Fruit fly (Drosophila melanogaster): Measurements from ENCODE around the gene CG2145.
"Not testable (repeated sequence)": the region's sequence is repeated elsewhere in the genome, so short reads cannot be mapped to it uniquely, and the experiment has no call there.

CG2145 gene

DNA sequence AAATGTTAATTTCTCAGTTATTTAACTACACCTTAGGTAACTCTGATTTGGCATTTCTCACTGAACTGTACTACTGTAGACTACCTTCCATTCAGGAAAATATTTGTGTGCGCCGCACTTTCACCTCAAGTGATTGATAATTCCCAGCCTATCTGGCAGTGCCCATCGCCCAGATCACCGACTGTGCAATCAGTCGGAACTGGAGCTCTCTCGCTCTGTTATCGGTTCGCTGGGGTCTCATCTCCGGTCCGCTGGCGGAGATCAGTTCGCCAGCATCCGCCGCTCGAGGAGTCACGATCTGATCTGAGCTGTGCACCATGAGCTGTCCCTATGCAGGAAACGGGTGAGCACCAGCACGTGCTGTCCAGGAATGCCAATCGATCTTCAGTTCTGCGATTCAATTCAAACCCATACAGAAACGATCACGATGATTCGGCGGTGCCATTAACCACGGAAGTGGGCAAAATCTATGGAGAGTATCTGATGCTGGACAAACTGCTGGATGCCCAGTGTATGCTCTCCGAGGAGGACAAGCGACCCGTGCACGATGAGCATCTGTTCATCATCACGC, 3.4 kb upstream of the CG2145 start, which contains the start of gene v:
Gene v, plus strand, starts transcription at position 262 of the 571 bp plus-strand sequence.
- TF ChIP-seq CTCF (optimal IDR thresholded peaks at IDR 0.05) (no peak), CG8478 (optimal IDR thresholded peaks at IDR 0.05) (no peak)

DNA sequence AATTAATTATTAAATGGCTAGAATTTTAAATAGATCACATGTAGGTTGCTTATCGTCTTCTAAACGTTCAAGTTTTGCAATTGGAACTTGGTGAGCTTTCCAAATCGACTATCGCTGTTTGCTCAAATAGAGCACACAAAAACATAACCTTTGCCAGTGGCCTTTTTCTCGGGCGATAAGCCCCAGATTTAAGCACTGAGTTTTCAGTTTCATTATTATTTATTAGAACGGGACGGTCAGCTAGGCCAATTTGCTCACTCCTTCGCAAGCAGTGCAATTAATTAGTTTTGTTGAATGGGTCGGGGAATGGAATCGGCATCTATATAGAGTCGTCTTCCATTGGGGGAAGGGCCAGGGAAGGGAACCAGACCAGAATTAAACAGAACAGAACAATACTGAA, 954 bp upstream of the CG2145 start:
- TF ChIP-seq CG8478 (optimal IDR thresholded peaks at IDR 0.05), result no peak
- TF ChIP-seq CTCF (optimal IDR thresholded peaks at IDR 0.05), result no peak

DNA sequence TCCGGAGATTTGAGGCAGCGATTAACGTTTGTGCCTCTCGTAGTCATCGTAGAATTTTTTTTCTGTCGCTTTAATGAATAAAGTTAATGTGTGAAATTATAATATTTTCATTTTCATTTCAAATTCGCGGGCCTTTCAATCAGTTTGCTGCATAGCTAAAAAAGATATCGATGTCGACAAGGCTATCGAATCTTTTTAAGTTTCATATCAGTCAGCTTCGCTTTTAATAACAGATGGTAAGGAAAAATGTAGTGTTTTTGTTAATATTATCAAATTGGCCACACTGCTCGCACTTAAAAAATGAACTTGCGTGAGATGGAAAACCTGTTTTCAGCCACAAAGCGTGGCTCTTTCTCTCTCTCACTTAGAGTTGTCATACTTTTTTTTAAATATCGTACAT, 2.4 kb downstream of the CG2145 start:
- TF ChIP-seq CG8478 (optimal IDR thresholded peaks at IDR 0.05) (no peak), CTCF (optimal IDR thresholded peaks at IDR 0.05) (no peak)

DNA sequence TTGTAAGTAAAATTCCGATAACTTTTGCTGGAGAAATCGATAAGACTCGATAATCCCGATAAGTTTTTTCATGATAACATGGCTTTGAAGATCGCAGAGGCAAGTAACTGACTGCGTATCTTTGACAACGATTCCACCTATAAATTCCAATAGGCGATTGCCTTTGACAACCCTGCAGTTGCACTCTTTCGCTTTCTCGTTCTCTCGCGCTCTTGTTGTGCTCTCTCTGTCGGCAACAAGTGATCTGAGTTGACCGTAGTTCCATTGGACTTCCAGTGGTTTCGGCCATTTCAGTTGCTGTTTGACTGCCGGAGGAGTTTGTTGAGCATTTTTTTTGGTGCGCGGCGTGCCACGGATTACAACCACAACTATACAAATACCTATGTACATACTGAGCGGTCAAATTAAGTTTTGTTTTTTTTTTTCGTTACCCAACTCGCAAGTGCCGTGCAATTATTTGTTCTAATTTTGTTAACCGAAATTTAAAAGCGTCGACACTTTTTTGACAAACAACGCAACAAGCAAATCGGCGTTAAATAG, 3.4 kb downstream of the CG2145 start, which contains the start of gene Myo10A:
Gene Myo10A, plus strand, starts transcription at position 288 of the 540 bp plus-strand sequence.
- TF ChIP-seq CTCF (optimal IDR thresholded peaks at IDR 0.05) (no peak), CG8478 (optimal IDR thresholded peaks at IDR 0.05) (no peak)

DNA sequence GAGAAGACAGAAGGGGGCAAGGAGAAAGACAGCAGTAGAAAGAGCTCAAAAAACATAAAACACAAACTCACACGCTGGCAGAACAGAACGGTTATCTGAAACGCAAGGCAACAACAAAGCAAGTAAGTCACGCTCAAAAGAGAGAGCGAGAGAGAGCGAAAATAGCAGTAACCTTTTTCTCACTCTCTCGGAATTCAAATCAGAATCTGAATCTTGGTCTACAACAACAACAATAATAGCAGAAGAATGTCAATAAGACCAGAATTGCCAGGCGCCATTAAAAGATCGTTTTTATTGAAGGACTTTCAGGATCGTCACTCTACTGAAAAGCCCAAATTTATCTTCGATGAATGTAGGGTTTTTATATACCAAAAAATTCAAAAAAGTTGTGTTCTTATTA, 4.1 kb downstream of the CG2145 start:
- no peak for TF ChIP-seq CTCF (optimal IDR thresholded peaks at IDR 0.05)
- no peak for TF ChIP-seq CG8478 (optimal IDR thresholded peaks at IDR 0.05)

DNA sequence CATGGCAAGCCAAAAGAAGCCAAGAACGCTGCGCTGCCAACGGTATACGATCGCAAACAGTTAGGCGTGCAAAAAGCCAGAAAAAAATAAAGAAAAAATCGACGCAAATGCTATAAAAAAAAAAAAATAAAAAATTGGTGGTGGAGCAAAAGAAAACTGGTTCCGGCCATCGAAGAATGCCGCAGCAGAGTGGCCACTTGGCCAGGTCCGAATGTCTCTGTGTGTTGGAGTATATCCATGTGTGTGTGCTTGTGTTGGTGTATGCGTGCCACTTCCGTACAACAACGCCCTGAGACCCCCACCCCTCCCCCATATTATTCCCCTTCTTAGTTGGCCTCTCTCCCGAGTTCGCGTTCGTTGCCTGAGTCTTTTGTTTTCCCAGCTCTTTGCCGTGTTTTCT, 5.1 kb downstream of the CG2145 start:
- no peak for TF ChIP-seq CTCF (optimal IDR thresholded peaks at IDR 0.05)
- no peak for TF ChIP-seq CG8478 (optimal IDR thresholded peaks at IDR 0.05)

DNA sequence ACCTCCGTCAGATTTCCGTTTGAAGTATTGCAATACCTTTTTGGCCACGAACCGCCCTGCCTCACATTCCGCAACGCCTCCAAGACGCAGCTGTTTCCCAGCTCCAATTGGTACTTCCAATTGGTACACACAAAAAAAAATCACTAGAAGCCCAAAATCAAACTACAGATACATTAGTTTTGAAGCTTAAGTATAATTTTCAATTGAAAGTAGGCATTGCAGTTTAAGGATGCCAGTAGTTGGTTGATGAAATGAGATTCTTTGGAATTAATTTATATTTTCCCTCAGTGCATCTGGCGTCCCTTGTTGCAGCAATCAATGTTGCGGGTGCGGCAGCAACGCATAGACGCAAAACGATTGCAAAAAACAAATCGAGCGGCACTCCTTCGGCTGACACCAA, 6.6 kb downstream of the CG2145 start:
- TF ChIP-seq CG8478 (optimal IDR thresholded peaks at IDR 0.05) (no peak), CTCF (optimal IDR thresholded peaks at IDR 0.05) (no peak)

DNA sequence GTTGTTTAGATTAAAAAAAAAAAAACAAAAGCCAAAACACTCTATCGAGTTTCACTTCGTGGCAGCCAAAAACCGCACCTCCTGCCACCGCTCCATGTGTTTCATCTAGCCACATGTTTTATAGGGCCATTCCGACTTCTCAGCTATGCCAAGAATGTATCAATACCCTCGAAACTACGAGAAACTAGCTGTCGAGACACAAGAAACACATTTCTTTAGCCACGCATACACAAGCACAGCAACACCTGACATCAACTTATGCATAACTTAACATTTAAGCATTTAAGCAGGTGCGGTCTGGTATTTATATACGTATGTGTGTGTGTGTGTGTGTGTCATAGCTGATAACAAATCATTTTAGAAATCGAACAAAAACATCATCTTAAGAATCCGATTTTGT, 8.4 kb downstream of the CG2145 start:
- TF ChIP-seq CTCF (optimal IDR thresholded peaks at IDR 0.05) (no peak), CG8478 (optimal IDR thresholded peaks at IDR 0.05) (no peak)

DNA sequence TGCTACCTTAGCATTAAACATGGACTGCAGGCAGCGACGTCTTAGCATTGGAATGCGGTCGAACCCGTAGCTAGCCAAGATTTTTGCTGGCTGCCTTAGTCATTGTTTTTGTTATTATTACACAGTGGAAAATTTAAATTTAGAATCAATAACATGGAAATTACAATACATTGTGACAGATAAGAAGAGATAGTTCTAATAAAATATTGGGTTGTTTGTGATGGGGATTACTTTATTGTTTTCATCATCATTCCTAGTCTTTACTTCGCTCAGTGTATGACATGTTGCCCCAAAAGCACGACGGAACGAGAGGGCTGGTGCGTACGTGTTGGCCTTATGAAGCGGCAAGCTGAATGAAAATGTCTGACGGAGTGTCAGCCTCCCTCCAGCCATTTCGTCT, 9.4 kb downstream of the CG2145 start:
- TF ChIP-seq CG8478 (optimal IDR thresholded peaks at IDR 0.05) (no peak), CTCF (optimal IDR thresholded peaks at IDR 0.05) (no peak)

DNA sequence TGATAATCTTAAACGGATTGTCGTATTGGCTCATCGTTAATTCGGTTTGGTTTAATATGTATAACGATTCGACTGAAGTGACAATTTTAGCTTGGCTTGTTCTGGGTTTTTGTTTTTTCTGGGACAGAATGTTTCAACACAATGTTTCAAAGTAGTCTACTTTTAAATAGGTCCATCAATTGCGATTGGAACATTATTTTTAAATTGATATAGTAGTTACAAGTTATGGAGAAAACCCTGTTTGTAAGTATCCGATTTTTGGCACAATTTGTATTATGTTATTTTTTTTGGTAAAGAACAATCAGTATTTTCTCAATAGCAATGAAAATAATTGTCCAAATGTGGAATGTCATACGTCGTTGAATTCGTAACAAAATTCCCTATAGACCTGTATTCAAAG, 23.7 kb downstream of the CG2145 start, which contains the start of gene Rab9Fa:
Gene Rab9Fa, minus strand, starts transcription at position 101 of the 400 bp plus-strand sequence.
- not testable (repeated sequence) for TF ChIP-seq CTCF, CG8478 (optimal IDR thresholded peaks at IDR 0.05)

DNA sequence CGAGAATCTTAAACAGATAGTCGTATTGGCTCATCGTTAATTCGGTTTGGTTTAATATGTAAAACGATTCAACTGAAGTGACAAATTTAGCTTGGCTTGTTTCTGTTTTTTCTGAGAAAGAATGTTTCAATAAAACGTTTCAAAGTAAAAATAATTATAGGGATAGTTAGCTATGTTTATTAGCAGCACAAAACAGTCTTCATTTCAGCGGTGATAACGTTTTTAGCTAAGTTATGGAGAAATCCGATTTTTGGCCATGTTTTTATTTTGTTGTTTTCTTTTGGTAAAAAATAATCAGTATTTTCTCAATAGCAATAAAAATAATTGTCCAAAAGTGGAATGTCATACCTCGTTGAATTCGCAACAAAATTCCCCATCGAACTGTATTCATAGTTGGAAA, 25.2 kb downstream of the CG2145 start, which contains the start of gene Rab9Fb:
Gene Rab9Fb, minus strand, starts transcription at position 101 of the 400 bp plus-strand sequence.
- no peak for TF ChIP-seq CG8478 (optimal IDR thresholded peaks at IDR 0.05)

DNA sequence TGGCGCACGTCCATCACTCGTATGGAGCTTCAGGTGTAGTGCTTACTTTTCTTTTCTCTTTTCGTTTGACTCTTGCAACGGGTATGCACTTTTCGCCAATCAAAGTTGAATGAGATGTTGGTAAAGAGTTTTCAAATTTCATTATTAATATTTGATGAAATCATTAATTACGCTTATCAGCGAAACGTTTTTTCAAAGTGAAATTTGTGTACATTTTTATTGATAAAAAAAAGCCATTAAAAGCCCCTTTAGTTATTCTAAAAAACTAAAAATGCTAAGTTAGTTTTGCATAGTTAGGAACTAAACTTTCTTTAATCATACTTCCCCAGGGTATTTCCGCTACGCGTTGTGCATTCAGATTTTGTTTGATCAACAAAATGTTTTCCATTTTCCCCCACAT, 26.0 kb downstream of the CG2145 start:
- TF ChIP-seq CTCF (optimal IDR thresholded peaks at IDR 0.05) (no peak), CG8478 (optimal IDR thresholded peaks at IDR 0.05) (no peak)

DNA sequence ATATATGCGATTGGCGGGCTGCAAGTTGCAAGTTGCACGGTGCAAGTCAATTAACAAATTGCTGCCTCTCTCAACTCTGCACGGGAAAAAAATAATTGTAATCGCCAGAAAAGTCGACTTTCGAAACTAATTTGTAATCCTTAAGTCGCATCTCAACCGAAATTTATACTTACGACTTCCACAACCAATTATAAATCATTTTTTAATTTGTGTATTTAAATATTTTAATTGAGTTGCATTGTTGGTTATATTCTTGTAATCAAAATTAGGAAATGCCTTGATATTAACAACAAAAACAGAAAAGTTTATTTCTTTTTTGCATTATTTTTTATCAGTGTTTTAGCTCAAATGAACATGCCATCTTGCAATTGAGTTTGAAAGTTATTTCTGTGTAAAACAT, 32.7 kb downstream of the CG2145 start:
- TF ChIP-seq CG8478 (optimal IDR thresholded peaks at IDR 0.05) (no peak), CTCF (optimal IDR thresholded peaks at IDR 0.05) (no peak)

DNA sequence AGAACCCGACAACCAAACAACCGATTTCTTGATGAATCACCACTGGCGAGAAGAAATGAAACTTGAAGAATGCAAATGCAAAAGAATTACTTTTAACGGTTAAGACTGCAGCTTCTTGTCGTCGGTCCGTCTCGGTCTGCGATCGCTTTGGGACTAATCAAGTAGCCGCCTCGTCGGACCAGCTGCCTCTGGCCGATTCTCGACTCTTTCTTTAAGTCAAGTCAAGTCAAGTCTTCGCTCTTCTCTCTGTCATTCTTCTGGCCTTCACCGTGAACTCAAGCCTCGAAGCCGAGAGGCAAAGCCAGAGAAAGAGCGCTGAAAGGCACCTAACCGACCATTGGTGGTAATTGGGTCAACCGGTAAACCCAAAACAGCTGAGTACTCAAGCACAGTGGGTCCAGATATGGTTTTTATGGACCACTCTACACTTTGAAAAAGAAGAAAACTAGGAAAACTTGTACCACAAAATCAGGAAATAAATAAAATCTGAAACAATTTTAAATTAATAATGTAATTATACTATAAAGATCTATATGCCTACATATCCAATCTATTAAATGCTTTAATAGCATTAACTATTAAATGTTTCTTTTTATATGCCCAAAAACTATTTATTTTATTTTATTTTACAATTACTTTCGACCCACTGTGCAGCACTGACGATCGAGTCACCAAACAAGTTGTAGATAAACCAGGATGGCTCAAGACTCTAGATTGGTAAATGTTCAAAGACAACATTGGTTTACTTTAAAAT, 40.0 kb downstream of the CG2145 start, which contains the start of gene C901:
Gene C901, minus strand, starts transcription at position 157 of the 754 bp plus-strand sequence.
- TF ChIP-seq CG8478 (optimal IDR thresholded peaks at IDR 0.05), result no peak
- TF ChIP-seq CTCF (optimal IDR thresholded peaks at IDR 0.05), result no peak

All from S2 (cell line).